Worm (Caenorhabditis elegans) whole organism, L2 larva: ENCODE measurements around the gene W05B10.3.

Source experiments
- ama-1 ChIP-seq: fragments of 150-350 bp; optimal IDR thresholded peaks from 2 replicates; lab custom pipeline; 2018; ENCODE audit warnings: inconsistent platforms
- ceh-16 ChIP-seq: fragments of 150-350 bp; optimal IDR thresholded peaks from 2 replicates; lab custom pipeline; 2014; ENCODE audit warnings: missing biosample characterization, missing genetic modification characterization
- mab-5 ChIP-seq: fragments of 150-350 bp; optimal IDR thresholded peaks from 2 replicates; lab custom pipeline; 2014; ENCODE audit warnings: missing biosample characterization, missing genetic modification characterization
- nhr-77 ChIP-seq: fragments of 150-350 bp; optimal IDR thresholded peaks from 2 replicates; lab custom pipeline; 2014; ENCODE audit warnings: missing biosample characterization, missing genetic modification characterization
- snpc-4 ChIP-seq: fragments of 150-350 bp; optimal IDR thresholded peaks from 2 replicates; lab custom pipeline; 2014; ENCODE audit warnings: missing biosample characterization, missing genetic modification characterization
- unc-62 ChIP-seq: fragments of 150-350 bp; optimal IDR thresholded peaks from 2 replicates; lab custom pipeline; 2014; ENCODE audit warnings: missing biosample characterization, missing genetic modification reagents, missing genetic modification characterization
- ztf-11 ChIP-seq: sonication (generic microtip); optimal IDR thresholded peaks from 2 replicates; lab custom pipeline; 2017; ENCODE audit warnings: missing biosample characterization, missing genetic modification characterization
- ztf-4 ChIP-seq: fragments of 150-350 bp; optimal IDR thresholded peaks from 2 replicates; lab custom pipeline; 2014; ENCODE audit warnings: missing biosample characterization, missing genetic modification characterization

DNA sequence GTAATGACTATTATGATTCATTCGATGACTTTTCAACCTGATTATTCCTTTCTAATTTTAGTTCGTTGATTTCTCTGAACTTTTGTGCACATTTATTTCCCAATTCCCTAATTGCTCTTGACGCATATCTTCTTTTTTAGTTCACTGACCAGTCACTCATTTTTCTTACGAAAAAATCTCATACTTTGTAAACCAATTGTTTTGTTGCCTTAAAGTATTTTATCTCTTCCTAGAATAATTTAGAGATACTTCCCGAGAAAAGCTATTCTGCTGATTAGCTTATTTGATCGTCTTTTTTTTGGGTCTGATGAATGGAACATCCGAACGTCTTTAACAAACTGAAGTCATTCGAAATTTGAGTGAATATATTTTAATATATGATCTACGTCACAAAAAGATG, 17.8 kb upstream of the W05B10.3 start:
- TF ChIP-seq ama-1 (lab: Kevin White, UChicago), result no peak
- TF ChIP-seq mab-5, result no peak
- TF ChIP-seq nhr-77, result no peak
- TF ChIP-seq ceh-16 (tag; lab: Kevin White, UChicago), result no peak
- no peak for TF ChIP-seq unc-62 (GFP tag; lab: Kevin White, UChicago)
- TF ChIP-seq ztf-4 (tag; lab: Kevin White, UChicago), result no peak
- TF ChIP-seq ztf-11 (tag; lab: Kevin White, UChicago), result no peak
- TF ChIP-seq snpc-4 (tag; lab: Kevin White, UChicago), result no peak
